Fruit fly (Drosophila melanogaster): Measurements from ENCODE around the gene Ugt37E1.

Ugt37E1 gene

DNA sequence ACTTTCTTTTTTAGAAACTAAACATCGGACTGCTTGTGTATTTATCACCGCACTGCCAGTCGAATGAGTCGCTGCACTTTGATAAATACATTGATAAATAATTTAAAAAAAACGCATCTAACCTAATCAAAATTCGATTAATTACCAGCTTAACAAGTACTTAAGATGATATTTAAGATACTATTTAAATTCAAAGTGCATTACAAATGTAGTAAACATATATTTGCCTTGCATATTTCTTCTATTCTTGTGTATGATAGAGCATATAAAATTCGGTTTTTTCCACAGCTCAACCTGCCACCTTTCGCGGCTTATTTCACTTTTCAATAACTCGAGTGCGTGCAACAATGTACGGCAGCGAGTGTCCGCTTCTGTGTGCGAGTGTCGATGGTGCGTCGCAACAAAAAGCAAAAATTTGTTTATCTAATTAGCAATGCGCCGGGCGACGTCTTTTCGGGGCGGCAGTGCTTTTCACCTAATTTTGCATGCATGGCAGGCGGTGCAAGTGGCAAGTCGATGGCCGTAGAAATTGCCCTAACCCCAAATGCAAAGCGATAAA is 8.1 kb downstream of the Ugt37E1 start, which contains the start of gene CG13272 (continued):
- TF ChIP-seq nau (GFP tag; optimal IDR thresholded peaks at IDR 0.05), result no peak
- no peak for TF ChIP-seq CG8359 (GFP tag; optimal IDR thresholded peaks at IDR 0.05; ENCODE audit: borderline replicate concordance)
- no peak for TF ChIP-seq sna (GFP tag; IDR thresholded peaks at IDR 0.05; ENCODE audit: partially characterized antibody)
- no peak for TF ChIP-seq rib (GFP tag; IDR thresholded peaks at IDR 0.05)
- TF ChIP-seq dati (GFP tag; IDR thresholded peaks at IDR 0.05), result no peak
- TF ChIP-seq knrl (GFP tag; IDR thresholded peaks at IDR 0.05; ENCODE audit: partially characterized antibody), result no peak
- TF ChIP-seq CG6683 (GFP tag; optimal IDR thresholded peaks at IDR 0.05), result no peak
- TF ChIP-seq Rx (GFP tag; IDR thresholded peaks at IDR 0.05), result no peak
- TF ChIP-seq CG13624 (GFP tag; optimal IDR thresholded peaks at IDR 0.05), result no peak
- no peak for TF ChIP-seq CG10979 (tag; optimal IDR thresholded peaks at IDR 0.05)
- TF ChIP-seq ATbp (GFP tag; optimal IDR thresholded peaks at IDR 0.05), result no peak
- no peak for TF ChIP-seq Dfd (GFP tag; optimal IDR thresholded peaks at IDR 0.05)
- peak; percentile 82 for TF ChIP-seq Blimp-1 (GFP tag; optimal IDR thresholded peaks at IDR 0.05)
- TF ChIP-seq Hr3 (GFP tag; optimal IDR thresholded peaks at IDR 0.05), result no peak
- peak; percentile 41 for TF ChIP-seq kni (GFP tag; optimal IDR thresholded peaks at IDR 0.05)
- no peak for TF ChIP-seq CG13296 (GFP tag; optimal IDR thresholded peaks at IDR 0.05)
- no peak for TF ChIP-seq CG6791 (GFP tag; IDR thresholded peaks at IDR 0.05; ENCODE audit: partially characterized antibody)

DNA sequence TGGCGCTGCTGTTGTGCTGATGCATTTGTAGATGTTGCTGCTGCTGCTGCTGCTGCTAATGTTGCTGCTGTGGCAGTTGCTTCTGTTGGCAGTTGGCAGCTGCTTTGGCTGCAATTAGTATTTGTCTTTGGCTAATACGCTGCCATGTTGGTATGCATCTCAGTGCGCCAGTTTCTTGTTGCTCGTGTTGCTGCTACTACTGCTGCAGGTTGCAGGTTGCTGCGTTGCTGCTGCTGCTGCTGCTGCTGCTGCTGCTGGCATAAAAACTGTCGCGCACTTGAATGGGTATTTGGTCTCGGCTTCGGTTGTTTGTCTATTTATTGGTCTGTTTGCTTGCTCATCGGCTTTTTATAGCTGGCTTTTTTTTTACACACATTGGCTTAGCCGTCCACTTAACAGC is 12.4 kb downstream of the Ugt37E1 start:
- TF ChIP-seq gfzf (GFP tag; optimal IDR thresholded peaks at IDR 0.05), result no peak
- TF ChIP-seq Scr (GFP tag; IDR thresholded peaks at IDR 0.05; ENCODE audit: partially characterized antibody), result no peak
- no peak for TF ChIP-seq CG2116 (GFP tag; optimal IDR thresholded peaks at IDR 0.05)
- TF ChIP-seq repo (GFP tag; optimal IDR thresholded peaks at IDR 0.05), result no peak
- TF ChIP-seq CG3281 (GFP tag; optimal IDR thresholded peaks at IDR 0.05), result no peak
- TF ChIP-seq sr (GFP tag; IDR thresholded peaks at IDR 0.05), result no peak

DNA sequence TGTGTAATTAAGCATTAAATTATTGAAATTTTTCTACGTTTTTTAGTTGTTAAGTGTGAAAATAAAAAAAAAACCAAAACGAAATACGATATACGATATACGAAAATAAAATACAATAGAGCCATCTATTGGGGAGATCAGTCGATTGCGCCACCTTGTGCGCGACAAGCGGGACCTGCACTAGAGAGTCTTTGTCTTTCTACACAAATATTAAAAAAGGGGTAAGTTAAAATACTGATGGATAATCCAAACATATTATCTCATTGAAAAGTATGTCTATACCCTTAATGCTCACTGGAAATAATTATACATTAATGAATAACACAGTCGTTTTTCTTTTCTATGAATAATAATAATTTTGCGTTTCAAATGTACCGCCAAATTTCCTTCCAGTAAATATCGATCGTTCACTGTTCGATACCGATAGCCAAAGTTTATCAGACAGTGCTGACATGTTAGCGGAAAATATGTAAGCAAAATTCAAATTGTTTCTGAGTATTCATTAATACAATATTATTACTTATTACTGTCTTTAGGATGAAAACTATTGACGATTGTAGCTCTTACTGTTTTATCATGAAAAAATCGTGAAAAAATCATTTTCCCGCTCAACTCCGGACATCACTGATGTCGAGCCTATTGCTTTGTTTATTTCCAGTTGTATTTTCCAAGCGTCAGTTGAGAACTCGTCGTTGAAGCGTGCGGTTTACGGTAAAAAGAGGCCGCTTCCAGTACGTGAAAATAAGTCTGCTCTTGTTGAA is 19.8 kb downstream of the Ugt37E1 start, which contains the start of gene mdy:
Gene mdy (plus strand): TSS at position 672 of the 761 bp plus-strand sequence.
- TF ChIP-seq CoRest (tag; optimal IDR thresholded peaks at IDR 0.05) (peak; percentile 75), CG17568 (GFP tag; optimal IDR thresholded peaks at IDR 0.05) (no peak), Dbx (GFP tag; IDR thresholded peaks at IDR 0.05) (peak; percentile 49; the same call in 1 of the 3 replicates), klu (GFP tag; IDR thresholded peaks at IDR 0.05) (peak; percentile 45; the same call in 1 of the 2 replicates), toy (GFP tag; IDR thresholded peaks at IDR 0.05) (no peak), Hr39 (optimal IDR thresholded peaks at IDR 0.05) (no peak), YL-1 (GFP tag; optimal IDR thresholded peaks at IDR 0.05) (peak; percentile 36), CG11504 (tag; optimal IDR thresholded peaks at IDR 0.05) (peak; percentile 65), CG10147 (GFP tag; optimal IDR thresholded peaks at IDR 0.05) (no peak), CG2199 (GFP tag; IDR thresholded peaks at IDR 0.05) (0 out of 3 replicates have a peak, but pooled peaks have one; percentile 61), odd (GFP tag; optimal IDR thresholded peaks at IDR 0.05) (no peak), Elba2 (GFP tag; optimal IDR thresholded peaks at IDR 0.05) (peak; percentile 36), Bteb2 (GFP tag; optimal IDR thresholded peaks at IDR 0.05) (peak; percentile 47), Aef1 (GFP tag; IDR thresholded peaks at IDR 0.05) (peak; percentile 47; the same call in 2 of the 3 replicates), exex (tag; optimal IDR thresholded peaks at IDR 0.05) (no peak), HLH3B (GFP tag; IDR thresholded peaks at IDR 0.05) (peak; percentile 44), CG33213 (GFP tag; optimal IDR thresholded peaks at IDR 0.05) (peak; percentile 29), ci (GFP tag; IDR thresholded peaks at IDR 0.05) (peak; percentile 66), nom (GFP tag; optimal IDR thresholded peaks at IDR 0.05) (no peak), Kr (GFP tag; optimal IDR thresholded peaks at IDR 0.05) (peak; percentile 97), nerfin-2 (GFP tag; IDR thresholded peaks at IDR 0.05; ENCODE audit: partially characterized antibody) (peak; percentile 44; the same call in 1 of the 2 replicates), nmo (GFP tag; optimal IDR thresholded peaks at IDR 0.05) (peak; percentile 57), CG2120 (GFP tag; optimal IDR thresholded peaks at IDR 0.05) (peak; percentile 81), CG13296 (GFP tag; optimal IDR thresholded peaks at IDR 0.05) (no peak), repo (GFP tag; optimal IDR thresholded peaks at IDR 0.05) (peak; percentile 22)

Data from whole organism, embryonic.